Worm (Caenorhabditis elegans) whole organism, early embryonic: Measurements from ENCODE around the gene F38E9.1.

ENCODE experiments used
- B0310.2 ChIP-seq: sonication (generic microtip); optimal IDR thresholded peaks from 2 replicates; lab custom pipeline; 2016; ENCODE audit warnings: mild to moderate bottlenecking, missing genetic modification characterization, missing compliant biosample characterization
- F13C5.2 ChIP-seq: sonication (generic microtip); optimal IDR thresholded peaks from 2 replicates; lab custom pipeline; 2017; ENCODE audit warnings: mild to moderate bottlenecking, missing genetic modification characterization, inconsistent platforms, missing compliant biosample characterization
- aly-1 ChIP-seq: sonication (generic microtip); optimal IDR thresholded peaks from 2 replicates; lab custom pipeline; 2016; ENCODE audit warnings: missing genetic modification characterization, missing compliant biosample characterization
- ama-1 ChIP-seq: fragments of 150-350 bp; optimal IDR thresholded peaks from 2 replicates; lab custom pipeline; 2014
- ceh-13 ChIP-seq: fragments of 200-800 bp; sonication (Bioruptor generic); optimal IDR thresholded peaks from 2 replicates; lab custom pipeline; 2018; ENCODE audit warnings: mild to moderate bottlenecking, missing genetic modification characterization, missing compliant biosample characterization
- ceh-36 ChIP-seq: sonication (generic microtip); optimal IDR thresholded peaks from 2 replicates; lab custom pipeline; 2016; ENCODE audit warnings: missing genetic modification characterization, inconsistent platforms, missing compliant biosample characterization
- ets-7 ChIP-seq: sonication (generic microtip); optimal IDR thresholded peaks from 2 replicates; lab custom pipeline; 2016; ENCODE audit warnings: missing genotype, missing genetic modification characterization, missing compliant biosample characterization
- flt-1 ChIP-seq: fragments of 200-800 bp; sonication (Bioruptor generic); IDR thresholded peaks from 2 replicates; pipeline ENCODE4 v1.3.6; 2022; ENCODE audit warnings: missing genetic modification characterization, missing compliant biosample characterization
- hmbx-1 ChIP-seq: sonication (generic microtip); optimal IDR thresholded peaks from 2 replicates; lab custom pipeline; 2016; ENCODE audit warnings: mild to moderate bottlenecking, missing genetic modification characterization, missing compliant biosample characterization
- hmg-4 ChIP-seq: fragments of 200-800 bp; sonication (Bioruptor generic); optimal IDR thresholded peaks from 2 replicates; lab custom pipeline; 2018; ENCODE audit warnings: mild to moderate bottlenecking, missing genetic modification characterization, missing compliant biosample characterization
- hnd-1 ChIP-seq: sonication (generic microtip); optimal IDR thresholded peaks from 2 replicates; lab custom pipeline; 2016; ENCODE audit warnings: missing genetic modification characterization, missing compliant biosample characterization
- pes-1 ChIP-seq: fragments of 200-800 bp; sonication (Bioruptor generic); IDR thresholded peaks from 2 replicates; pipeline ENCODE4 v1.3.6; 2022; ENCODE audit warnings: missing genetic modification reagents, missing genetic modification characterization, missing compliant biosample characterization
- scrt-1 ChIP-seq: fragments of 200-800 bp; sonication (Bioruptor generic); IDR thresholded peaks from 2 replicates; pipeline ENCODE4 v1.3.6; 2022; ENCODE audit warnings: missing genetic modification characterization, missing compliant biosample characterization
- sea-1 ChIP-seq: fragments of 200-800 bp; sonication (Bioruptor generic); conservative IDR thresholded peaks from 2 replicates; pipeline ENCODE4 v1.3.6; 2022; ENCODE audit warnings: missing genetic modification characterization, missing compliant biosample characterization
- tbx-11 ChIP-seq: fragments of 200-800 bp; sonication (Bioruptor generic); IDR thresholded peaks from 2 replicates; pipeline ENCODE4 v1.3.6; 2022; ENCODE audit warnings: missing genetic modification characterization, missing compliant biosample characterization
- tbx-37 ChIP-seq: fragments of 200-800 bp; sonication (Bioruptor generic); conservative IDR thresholded peaks from 2 replicates; pipeline ENCODE4 v1.3.6; 2022; ENCODE audit warnings: missing genetic modification reagents, missing genetic modification characterization, missing compliant biosample characterization
- tra-4 ChIP-seq: sonication (generic microtip); optimal IDR thresholded peaks from 2 replicates; lab custom pipeline; 2017; ENCODE audit warnings: missing genetic modification characterization, missing compliant biosample characterization

The F38E9.1 gene

DNA sequence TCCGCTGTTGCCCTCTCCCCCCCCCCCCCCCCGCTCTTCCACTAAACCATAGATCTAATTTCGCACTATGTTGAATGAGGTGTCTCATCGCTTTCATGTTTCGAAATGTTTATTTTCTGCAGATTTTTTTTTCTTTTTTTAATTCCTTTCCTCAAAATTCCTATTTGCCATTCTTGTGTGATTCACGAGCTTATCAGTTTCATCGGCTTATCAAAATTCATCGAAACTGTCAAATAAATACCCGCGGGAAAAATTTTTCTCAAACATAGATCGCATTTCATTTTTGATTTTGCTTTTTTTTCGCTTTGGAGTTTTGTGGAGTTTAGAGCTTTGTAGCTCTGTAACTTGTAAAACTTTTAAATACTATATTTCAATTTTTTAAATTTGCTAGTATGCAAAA lies 13.2 kb downstream of the F38E9.1 start:
- TF ChIP-seq ceh-13 = no peak
- TF ChIP-seq aly-1 = no peak
- TF ChIP-seq tbx-37 (GFP tag; lab: Robert Waterston, UW) = no peak
- TF ChIP-seq pes-1 = no peak
- no peak for TF ChIP-seq hmg-4 (GFP tag; lab: Kevin White, UChicago)
- TF ChIP-seq scrt-1 (GFP tag; lab: Robert Waterston, UW) = no peak
- no peak for TF ChIP-seq B0310.2 (tag; lab: Kevin White, UChicago)
- no peak for TF ChIP-seq F13C5.2 (tag; lab: Kevin White, UChicago)
- no peak for TF ChIP-seq flt-1 (GFP tag; lab: Robert Waterston, UW)
- TF ChIP-seq tra-4 (tag; lab: Kevin White, UChicago) = no peak
- no peak for TF ChIP-seq ets-7 (tag; lab: Kevin White, UChicago)
- no peak for TF ChIP-seq hnd-1 (tag; lab: Kevin White, UChicago)
- TF ChIP-seq ceh-36 (tag; lab: Kevin White, UChicago) = no peak
- no peak for TF ChIP-seq sea-1
- TF ChIP-seq ama-1 (lab: Kevin White, UChicago) = no peak
- no peak for TF ChIP-seq tbx-11 (GFP tag; lab: Robert Waterston, UW)
- no peak for TF ChIP-seq hmbx-1 (tag; lab: Kevin White, UChicago)

DNA sequence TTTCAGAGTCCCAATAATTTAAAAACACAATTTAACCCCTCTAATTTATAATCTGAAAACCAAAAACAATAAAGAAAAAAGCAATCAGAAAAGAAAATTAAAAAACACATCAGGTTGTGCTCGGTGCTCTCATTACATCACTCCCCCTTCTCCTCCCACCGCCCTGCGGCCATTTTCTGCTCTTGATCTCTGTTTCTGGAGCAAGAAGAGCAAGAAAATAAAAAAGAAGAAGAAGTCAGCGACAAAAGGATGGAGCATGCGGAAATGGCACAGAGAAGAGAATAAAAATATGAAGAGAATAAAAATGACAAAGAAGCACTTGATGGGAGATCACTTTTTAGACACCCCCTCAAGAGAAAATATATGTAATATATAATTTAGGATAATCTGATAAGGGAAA lies 13.8 kb downstream of the F38E9.1 start:
- TF ChIP-seq aly-1 = no peak
- no peak for TF ChIP-seq ets-7 (tag; lab: Kevin White, UChicago)
- TF ChIP-seq pes-1 = no peak
- no peak for TF ChIP-seq tbx-11 (GFP tag; lab: Robert Waterston, UW)
- no peak for TF ChIP-seq tbx-37 (GFP tag; lab: Robert Waterston, UW)
- no peak for TF ChIP-seq hnd-1 (tag; lab: Kevin White, UChicago)
- no peak for TF ChIP-seq ceh-36 (tag; lab: Kevin White, UChicago)
- TF ChIP-seq sea-1 = no peak

DNA sequence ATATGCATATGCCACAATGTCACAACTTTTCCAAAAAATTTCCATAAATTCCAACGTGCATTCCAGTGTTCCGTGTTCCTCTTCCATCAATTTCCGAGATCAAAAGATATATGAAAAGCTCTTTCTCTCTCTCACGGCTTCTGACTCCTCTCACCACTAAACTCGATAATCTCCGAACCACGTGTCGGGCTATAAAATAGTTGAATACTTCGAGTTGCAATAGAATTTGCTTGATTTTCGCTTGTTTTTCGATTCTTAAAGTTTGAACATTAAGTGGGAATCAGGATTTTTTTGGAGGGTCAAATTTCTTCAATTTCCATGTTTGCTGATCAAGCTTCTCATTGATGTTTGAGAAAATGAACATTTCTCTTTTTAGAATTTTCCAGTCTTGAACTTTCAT lies 14.5 kb downstream of the F38E9.1 start:
- no peak for TF ChIP-seq B0310.2 (tag; lab: Kevin White, UChicago)

DNA sequence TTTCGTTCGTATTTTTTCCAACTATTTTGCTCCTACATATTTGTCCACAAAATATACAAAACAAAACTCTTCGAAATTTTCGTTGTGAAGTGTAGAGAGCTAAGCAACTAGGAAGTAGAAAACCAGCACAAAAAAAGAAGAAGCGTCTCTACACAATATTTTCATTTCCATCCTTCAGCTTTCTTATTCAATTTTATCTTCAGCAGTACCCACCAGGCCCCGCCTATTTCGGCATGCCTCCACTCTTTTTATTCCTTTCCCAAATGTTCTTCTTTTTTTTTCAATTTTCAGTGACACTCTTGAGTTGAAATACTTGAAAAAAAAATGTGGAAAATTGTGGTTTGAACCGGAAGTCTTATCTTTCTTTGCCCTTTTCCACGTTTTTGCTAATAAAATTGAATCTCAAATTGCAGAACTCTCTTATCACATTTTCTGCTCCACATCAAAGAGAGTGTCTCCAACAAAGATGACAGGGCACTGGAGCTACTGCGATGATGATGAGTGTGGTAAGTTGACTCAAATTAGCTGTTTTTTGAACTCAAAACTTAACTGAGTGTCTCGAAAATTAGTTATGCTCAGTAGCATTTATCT lies 16.3 kb downstream of the F38E9.1 start, which contains the start of gene cah-3:
Gene cah-3 (plus strand): TSS at position 414 of the 591 bp plus-strand sequence.
- TF ChIP-seq ceh-36 (tag; lab: Kevin White, UChicago) (no peak), tra-4 (tag; lab: Kevin White, UChicago) (no peak), hmbx-1 (tag; lab: Kevin White, UChicago) (no peak), aly-1 (no peak), ama-1 (lab: Kevin White, UChicago) (no peak), B0310.2 (tag; lab: Kevin White, UChicago) (no peak), sea-1 (no peak), tbx-11 (GFP tag; lab: Robert Waterston, UW) (no peak), ceh-13 (no peak)

DNA sequence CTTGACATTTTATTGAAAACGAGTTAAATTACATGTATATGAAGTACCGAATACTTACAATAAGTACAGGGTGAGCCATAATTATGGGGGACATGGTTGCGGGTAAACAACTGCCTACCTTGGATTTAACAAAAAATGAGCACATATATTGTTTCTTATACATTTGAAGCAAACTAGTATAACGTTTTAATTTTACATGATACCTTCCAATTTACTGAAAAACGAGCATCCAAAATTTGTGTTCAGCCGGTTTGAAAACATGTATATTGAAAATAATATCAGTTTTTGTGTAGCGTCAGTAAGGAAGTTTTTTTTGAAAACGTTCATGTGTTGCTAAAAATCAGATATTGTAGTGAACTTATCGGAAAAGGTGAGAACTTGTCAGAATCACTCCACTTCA lies 19.9 kb downstream of the F38E9.1 start:
- TF ChIP-seq ama-1 (lab: Kevin White, UChicago) (no peak), ceh-13 (no peak), pes-1 (no peak), ets-7 (tag; lab: Kevin White, UChicago) (no peak), F13C5.2 (tag; lab: Kevin White, UChicago) (no peak), scrt-1 (GFP tag; lab: Robert Waterston, UW) (no peak), hnd-1 (tag; lab: Kevin White, UChicago) (no peak), hmg-4 (GFP tag; lab: Kevin White, UChicago) (no peak), hmbx-1 (tag; lab: Kevin White, UChicago) (no peak), tbx-37 (GFP tag; lab: Robert Waterston, UW) (no peak), tra-4 (tag; lab: Kevin White, UChicago) (no peak), tbx-11 (GFP tag; lab: Robert Waterston, UW) (no peak), aly-1 (no peak), flt-1 (GFP tag; lab: Robert Waterston, UW) (no peak), B0310.2 (tag; lab: Kevin White, UChicago) (no peak)

DNA sequence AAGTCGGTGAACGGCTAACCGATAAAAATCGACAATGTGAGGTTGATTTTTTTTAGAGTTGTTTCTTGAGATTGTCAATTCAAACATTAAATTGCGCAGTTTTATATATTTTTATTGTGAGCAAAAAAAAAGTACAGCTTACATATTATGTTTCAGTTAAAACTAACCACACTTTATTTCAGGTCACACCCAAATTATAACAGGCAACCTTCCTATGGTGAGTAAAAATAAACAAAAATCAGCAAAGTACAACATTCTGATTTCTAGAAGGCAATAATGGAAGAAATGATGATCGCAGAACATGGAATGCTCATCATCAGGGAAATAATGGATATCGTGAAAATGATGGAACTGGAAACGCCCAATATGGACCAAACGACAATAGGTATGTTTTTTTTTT lies 23.8 kb downstream of the F38E9.1 start, which contains the start of gene K05G3.2:
Gene K05G3.2 (plus strand): TSS at position 301 of the 400 bp plus-strand sequence.
- TF ChIP-seq ceh-36 (tag; lab: Kevin White, UChicago) = no peak
- no peak for TF ChIP-seq ceh-13
- TF ChIP-seq tbx-37 (GFP tag; lab: Robert Waterston, UW) = no peak

DNA sequence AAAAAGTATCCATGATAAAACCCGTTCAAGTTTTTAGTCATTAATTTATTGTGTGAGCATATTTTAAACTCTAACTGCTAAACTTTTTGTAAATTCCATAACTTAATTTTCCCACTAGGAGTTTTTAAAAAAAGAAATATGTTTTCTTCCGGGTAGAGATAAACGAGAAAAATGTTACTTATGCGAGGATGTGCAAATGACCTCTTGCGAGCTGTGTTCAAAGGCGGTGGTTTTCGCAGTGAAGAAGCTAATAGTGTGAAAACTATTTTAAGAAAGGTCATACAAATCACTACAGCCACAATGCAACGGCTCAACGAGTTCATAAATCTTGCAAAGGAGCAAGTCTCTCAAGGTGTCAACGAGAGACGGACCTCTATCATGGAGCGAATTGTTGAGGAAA lies 30.2 kb downstream of the F38E9.1 start, which contains the start of gene K05G3.1:
Gene K05G3.1 (plus strand): TSS at position 301 of the 400 bp plus-strand sequence.
- TF ChIP-seq F13C5.2 (tag; lab: Kevin White, UChicago) = no peak
- no peak for TF ChIP-seq tbx-11 (GFP tag; lab: Robert Waterston, UW)
- TF ChIP-seq ets-7 (tag; lab: Kevin White, UChicago) = no peak
- TF ChIP-seq flt-1 (GFP tag; lab: Robert Waterston, UW) = no peak
- no peak for TF ChIP-seq sea-1
- TF ChIP-seq tbx-37 (GFP tag; lab: Robert Waterston, UW) = no peak
- no peak for TF ChIP-seq ceh-13
- no peak for TF ChIP-seq hnd-1 (tag; lab: Kevin White, UChicago)
- TF ChIP-seq ama-1 (lab: Kevin White, UChicago) = no peak
- no peak for TF ChIP-seq aly-1
- no peak for TF ChIP-seq scrt-1 (GFP tag; lab: Robert Waterston, UW)
- no peak for TF ChIP-seq ceh-36 (tag; lab: Kevin White, UChicago)
- TF ChIP-seq B0310.2 (tag; lab: Kevin White, UChicago) = no peak
- no peak for TF ChIP-seq tra-4 (tag; lab: Kevin White, UChicago)
- no peak for TF ChIP-seq pes-1
- TF ChIP-seq hmg-4 (GFP tag; lab: Kevin White, UChicago) = no peak
- no peak for TF ChIP-seq hmbx-1 (tag; lab: Kevin White, UChicago)
